Fruit fly (Drosophila melanogaster): ENCODE data around the gene Snmp1.

Gene Snmp1

dm6 chr3R:21205680-21206326, 37.8 kb upstream of the Snmp1 start (continued):
- TF ChIP-seq sc (optimal IDR thresholded peaks at IDR 0.05) = no peak
- peak; percentile 25 for TF ChIP-seq sc (GFP tag; optimal IDR thresholded peaks at IDR 0.05)
- no peak for TF ChIP-seq CG9817 (tag; optimal IDR thresholded peaks at IDR 0.05)
- peak; percentile 9 for TF ChIP-seq tup (GFP tag; optimal IDR thresholded peaks at IDR 0.05)
- no peak for TF ChIP-seq CG42726 (GFP tag; IDR thresholded peaks at IDR 0.05; ENCODE audit: partially characterized antibody)
- TF ChIP-seq CG5953 (GFP tag; IDR thresholded peaks at IDR 0.05) = peak; percentile 53; the same call in 1 of the 2 replicates
- TF ChIP-seq CG2120 (GFP tag; optimal IDR thresholded peaks at IDR 0.05) = no peak
- peak; percentile 29 for TF ChIP-seq CG15601 (tag; optimal IDR thresholded peaks at IDR 0.05)
- TF ChIP-seq CG1603 (tag; optimal IDR thresholded peaks at IDR 0.05) = peak; percentile 56
- peak; percentile 55 for TF ChIP-seq nmo (GFP tag; optimal IDR thresholded peaks at IDR 0.05)
- no peak for TF ChIP-seq sim (GFP tag; IDR thresholded peaks at IDR 0.05)
- peak; percentile 90 for TF ChIP-seq Drgx (GFP tag; IDR thresholded peaks at IDR 0.05)
- no peak for TF ChIP-seq CG6813 (GFP tag; optimal IDR thresholded peaks at IDR 0.05)
- no peak for TF ChIP-seq CG11695 (GFP tag; IDR thresholded peaks at IDR 0.05)
- TF ChIP-seq CG18476 (GFP tag; optimal IDR thresholded peaks at IDR 0.05) = peak; percentile 13
- TF ChIP-seq CG12744 (GFP tag; optimal IDR thresholded peaks at IDR 0.05) = no peak
- no peak for TF ChIP-seq al (GFP tag; IDR thresholded peaks at IDR 0.05)
- TF ChIP-seq Poxn (GFP tag; IDR thresholded peaks at IDR 0.05) = no peak
- TF ChIP-seq gce (GFP tag; IDR thresholded peaks at IDR 0.05) = peak; percentile 68; the same call in 2 of the 3 replicates
- TF ChIP-seq CG43689 (GFP tag; IDR thresholded peaks at IDR 0.05) = no peak
- no peak for TF ChIP-seq cg (GFP tag; optimal IDR thresholded peaks at IDR 0.05)
- TF ChIP-seq CG9876 (GFP tag; optimal IDR thresholded peaks at IDR 0.05) = no peak
- peak; percentile 15 for TF ChIP-seq CG6654 (GFP tag; optimal IDR thresholded peaks at IDR 0.05)
- TF ChIP-seq fu2 (GFP tag; optimal IDR thresholded peaks at IDR 0.05) = no peak
- no peak for TF ChIP-seq bowl (GFP tag; IDR thresholded peaks at IDR 0.05)
- TF ChIP-seq row (GFP tag; IDR thresholded peaks at IDR 0.05) = peak; percentile 43
- TF ChIP-seq CG1233 (GFP tag; optimal IDR thresholded peaks at IDR 0.05) = no peak
- TF ChIP-seq lab (GFP tag; optimal IDR thresholded peaks at IDR 0.05) = peak; percentile 22
- no peak for TF ChIP-seq NfI (GFP tag; optimal IDR thresholded peaks at IDR 0.05)
- TF ChIP-seq CG33213 (GFP tag; optimal IDR thresholded peaks at IDR 0.05) = no peak
- no peak for TF ChIP-seq her (GFP tag; optimal IDR thresholded peaks at IDR 0.05)
- TF ChIP-seq yki (optimal IDR thresholded peaks at IDR 0.05) = no peak
- no peak for TF ChIP-seq peb (GFP tag; IDR thresholded peaks at IDR 0.05)
- TF ChIP-seq rib (GFP tag; IDR thresholded peaks at IDR 0.05) = no peak
- TF ChIP-seq Max (GFP tag; optimal IDR thresholded peaks at IDR 0.05) = peak; percentile 4
- TF ChIP-seq H2.0 (GFP tag; IDR thresholded peaks at IDR 0.05) = no peak
- no peak for TF ChIP-seq MESR4 (GFP tag; optimal IDR thresholded peaks at IDR 0.05)
- no peak for TF ChIP-seq CG4404 (GFP tag; IDR thresholded peaks at IDR 0.05)
- TF ChIP-seq gro (GFP tag; optimal IDR thresholded peaks at IDR 0.05) = no peak
- no peak for TF ChIP-seq mam (GFP tag; optimal IDR thresholded peaks at IDR 0.05)
- peak; percentile 20 for TF ChIP-seq CG17385 (GFP tag; optimal IDR thresholded peaks at IDR 0.05)
- no peak for TF ChIP-seq CG30020 (tag; optimal IDR thresholded peaks at IDR 0.05)
- TF ChIP-seq Deaf1 (tag; optimal IDR thresholded peaks at IDR 0.05) = no peak
- TF ChIP-seq gcm (GFP tag; optimal IDR thresholded peaks at IDR 0.05) = no peak
- peak; percentile 36 for TF ChIP-seq grn (GFP tag; optimal IDR thresholded peaks at IDR 0.05)
- TF ChIP-seq tio (GFP tag; optimal IDR thresholded peaks at IDR 0.05) = peak; percentile 26
- TF ChIP-seq oc (tag; optimal IDR thresholded peaks at IDR 0.05) = peak; percentile 55
- no peak for TF ChIP-seq CG2889 (GFP tag; IDR thresholded peaks at IDR 0.05)
- no peak for TF ChIP-seq inv (GFP tag; IDR thresholded peaks at IDR 0.05; ENCODE audit: partially characterized antibody)
- TF ChIP-seq Hr51 (GFP tag; optimal IDR thresholded peaks at IDR 0.05) = no peak
- no peak for TF ChIP-seq CG2199 (GFP tag; IDR thresholded peaks at IDR 0.05)
